Fruit fly (Drosophila melanogaster): Measurements from ENCODE around the gene Saf-B.

The Saf-B gene

DNA sequence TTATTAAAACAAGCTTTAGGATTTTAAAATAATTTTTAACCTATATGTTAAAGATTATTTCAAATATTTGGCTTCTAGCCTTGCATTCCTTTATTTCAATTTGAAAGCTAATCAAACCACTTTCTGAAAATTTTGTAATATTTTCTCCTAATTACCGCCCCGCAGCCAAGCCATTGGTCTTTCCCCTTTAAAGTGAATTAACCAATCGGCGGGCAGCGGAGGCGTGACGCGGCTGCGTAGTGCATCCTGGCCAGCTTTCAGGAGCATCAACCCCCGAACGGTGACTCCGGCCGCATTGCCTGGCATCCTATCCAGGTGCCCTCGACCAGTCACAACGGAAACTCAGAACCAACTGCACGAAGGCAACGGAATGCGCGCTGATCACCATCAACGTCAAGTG, 29.5 kb upstream of the Saf-B start, which contains the start of gene Ets96B:
Ets96B (plus strand) TSS at position 321 of the 400 bp plus-strand sequence.
- no peak for TF ChIP-seq CG1620 (GFP tag; optimal IDR thresholded peaks at IDR 0.05)
- TF ChIP-seq CG33017 (tag; optimal IDR thresholded peaks at IDR 0.05) = no peak
- no peak for TF ChIP-seq Crg-1 (GFP tag; optimal IDR thresholded peaks at IDR 0.05)
- no peak for TF ChIP-seq ovo (GFP tag; optimal IDR thresholded peaks at IDR 0.05)
- TF ChIP-seq pad (GFP tag; optimal IDR thresholded peaks at IDR 0.05) = no peak
- TF ChIP-seq CG11617 (GFP tag; optimal IDR thresholded peaks at IDR 0.05) = no peak
- TF ChIP-seq tj (GFP tag; optimal IDR thresholded peaks at IDR 0.05) = no peak
- no peak for TF ChIP-seq bab1 (GFP tag; optimal IDR thresholded peaks at IDR 0.05)
- TF ChIP-seq Clk (GFP tag; optimal IDR thresholded peaks at IDR 0.05) = no peak

DNA sequence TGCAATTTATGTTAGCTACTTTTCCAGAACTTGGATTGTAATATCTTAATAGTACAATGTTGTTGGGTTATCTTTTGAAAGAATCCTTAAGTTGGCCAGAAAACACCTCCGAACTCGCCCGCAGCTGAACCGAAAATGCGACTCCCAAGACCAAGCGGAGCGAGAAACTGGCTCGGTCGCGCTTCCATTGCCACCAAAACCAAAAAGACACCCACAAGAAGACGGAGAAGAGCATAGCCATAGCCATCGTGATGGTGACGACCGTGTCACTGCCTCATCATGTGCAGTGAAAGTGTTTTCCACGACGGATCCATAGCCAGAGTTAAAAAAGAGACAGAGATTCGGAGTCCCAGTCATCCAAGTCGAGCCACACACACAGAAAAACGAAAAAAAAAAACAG, 27.2 kb upstream of the Saf-B start, which contains the start of gene CG13634:
CG13634 (minus strand) TSS at position 101 of the 400 bp plus-strand sequence.
- TF ChIP-seq CG12768 (GFP tag; optimal IDR thresholded peaks at IDR 0.05) (no peak), CG5204 (GFP tag; optimal IDR thresholded peaks at IDR 0.05) (no peak), Crg-1 (GFP tag; optimal IDR thresholded peaks at IDR 0.05) (no peak), bab1 (GFP tag; optimal IDR thresholded peaks at IDR 0.05) (no peak), CG14711 (tag; optimal IDR thresholded peaks at IDR 0.05) (no peak), CG33017 (tag; optimal IDR thresholded peaks at IDR 0.05) (no peak), pad (GFP tag; optimal IDR thresholded peaks at IDR 0.05) (no peak), Clk (GFP tag; optimal IDR thresholded peaks at IDR 0.05) (no peak), toe (GFP tag; optimal IDR thresholded peaks at IDR 0.05) (no peak), CG11617 (GFP tag; optimal IDR thresholded peaks at IDR 0.05) (no peak), CG7045 (GFP tag; optimal IDR thresholded peaks at IDR 0.05) (no peak), ovo (GFP tag; optimal IDR thresholded peaks at IDR 0.05) (no peak)

- TF ChIP-seq CG33017 (tag; optimal IDR thresholded peaks at IDR 0.05) (peak; percentile 5), CG7101 (tag; optimal IDR thresholded peaks at IDR 0.05) (peak; percentile 36), kay (GFP tag; ENCODE audit: borderline replicate concordance) (no peak)
These were observed 18.7 kb upstream of the Saf-B start for dm6 chr3R:24798595-24798994.

dm6 chr3R:24799503-24799902, 17.8 kb upstream of the Saf-B start, which contains the start of gene Ude:
Gene Ude (minus strand): TSS chr3R:24799668.
- TF ChIP-seq Mnt (GFP tag; optimal IDR thresholded peaks at IDR 0.05) (peak; percentile 14), Hr96 (GFP tag; optimal IDR thresholded peaks at IDR 0.05) (no peak)

- TF ChIP-seq bab1 (GFP tag; optimal IDR thresholded peaks at IDR 0.05) (peak; percentile 33), kay (GFP tag; ENCODE audit: borderline replicate concordance) (peak; percentile 15), Hr96 (GFP tag; optimal IDR thresholded peaks at IDR 0.05) (no peak)
These were observed 12.2 kb upstream of the Saf-B start, which contains the start of gene polybromo for dm6 chr3R:24805048-24805447. Gene polybromo (minus strand): TSS chr3R:24805259.

DNA sequence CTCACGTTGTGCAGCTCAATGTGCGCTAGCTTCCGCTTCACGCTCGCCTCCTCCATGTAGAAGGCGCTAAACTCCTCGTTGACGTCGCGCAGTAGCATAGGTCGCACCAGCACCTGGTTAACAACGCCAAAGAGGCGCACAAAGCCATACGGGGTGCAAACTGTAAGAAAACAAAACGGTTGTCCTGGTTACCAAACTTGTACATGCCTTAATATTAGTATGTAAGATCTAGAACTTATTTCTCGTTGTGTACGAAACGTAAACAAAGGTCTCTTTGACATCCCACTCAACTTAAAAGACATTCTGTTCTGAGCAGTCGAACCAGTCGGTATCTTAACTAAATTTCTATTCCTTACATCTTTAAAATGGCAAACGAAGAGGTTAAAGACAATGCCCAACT, 9.9 kb upstream of the Saf-B start, which contains the start of gene CG6980:
CG6980 (plus strand) TSS at position 301 of the 400 bp plus-strand sequence.
- TF ChIP-seq cnc (optimal IDR thresholded peaks at IDR 0.05) (no peak), CG12768 (GFP tag; optimal IDR thresholded peaks at IDR 0.05) (no peak), CG7101 (tag; optimal IDR thresholded peaks at IDR 0.05) (no peak), cic (GFP tag; optimal IDR thresholded peaks at IDR 0.05) (no peak), toe (GFP tag; optimal IDR thresholded peaks at IDR 0.05) (no peak), CG7045 (GFP tag; optimal IDR thresholded peaks at IDR 0.05) (no peak), CG11617 (GFP tag; optimal IDR thresholded peaks at IDR 0.05) (no peak), Clk (GFP tag; optimal IDR thresholded peaks at IDR 0.05) (no peak), bab1 (GFP tag; optimal IDR thresholded peaks at IDR 0.05) (no peak), CG14711 (tag; optimal IDR thresholded peaks at IDR 0.05) (no peak), kay (GFP tag; ENCODE audit: borderline replicate concordance) (no peak), ovo (GFP tag; optimal IDR thresholded peaks at IDR 0.05) (no peak), Hr96 (GFP tag; optimal IDR thresholded peaks at IDR 0.05) (no peak), Mnt (GFP tag; optimal IDR thresholded peaks at IDR 0.05) (no peak), tj (GFP tag; optimal IDR thresholded peaks at IDR 0.05) (no peak), pad (GFP tag; optimal IDR thresholded peaks at IDR 0.05) (no peak), CG33017 (tag; optimal IDR thresholded peaks at IDR 0.05) (no peak), Crg-1 (GFP tag; optimal IDR thresholded peaks at IDR 0.05) (no peak), CG5204 (GFP tag; optimal IDR thresholded peaks at IDR 0.05) (no peak), CG1620 (GFP tag; optimal IDR thresholded peaks at IDR 0.05) (no peak)

DNA sequence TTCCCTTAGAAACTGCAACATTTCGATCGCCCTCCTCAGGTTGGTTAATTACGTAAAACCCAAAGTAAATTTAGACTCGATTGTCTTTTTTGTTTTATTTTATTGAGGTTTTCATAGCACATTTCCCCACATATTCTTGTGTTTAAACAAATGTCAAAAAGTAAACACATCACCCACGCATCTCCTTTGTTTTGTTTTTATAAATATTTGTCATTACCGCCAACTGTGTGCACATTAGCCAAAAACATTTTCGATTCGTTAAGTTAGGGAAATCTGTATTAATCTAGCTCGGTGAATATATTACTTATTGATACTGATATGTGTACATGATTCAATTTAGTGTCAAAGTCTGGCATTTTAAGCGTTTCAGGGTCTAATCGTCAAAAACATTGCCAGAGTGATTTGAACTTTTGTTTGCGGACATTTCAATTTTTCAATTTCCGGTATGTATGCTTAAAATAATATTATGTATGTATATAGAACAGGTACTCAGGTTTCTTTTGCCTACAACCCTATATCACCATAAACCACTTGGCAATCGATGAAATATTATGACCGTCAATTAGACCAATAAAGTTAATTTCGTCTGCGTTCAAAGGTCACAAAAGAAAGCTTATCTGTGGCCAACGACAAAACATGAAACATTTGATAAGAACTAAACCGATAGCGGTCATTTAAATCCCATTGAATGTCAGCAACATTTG, 7.5 kb upstream of the Saf-B start:
- TF ChIP-seq CG11617 (GFP tag; optimal IDR thresholded peaks at IDR 0.05) (no peak), CG5204 (GFP tag; optimal IDR thresholded peaks at IDR 0.05) (no peak), toe (GFP tag; optimal IDR thresholded peaks at IDR 0.05) (no peak), kay (GFP tag; ENCODE audit: borderline replicate concordance) (peak; percentile 81), CG7045 (GFP tag; optimal IDR thresholded peaks at IDR 0.05) (no peak), CG14711 (tag; optimal IDR thresholded peaks at IDR 0.05) (no peak), CG7101 (tag; optimal IDR thresholded peaks at IDR 0.05) (no peak), CG33017 (tag; optimal IDR thresholded peaks at IDR 0.05) (peak; percentile 5)
